Worm (Caenorhabditis elegans): ENCODE data around the gene eif-2A.

eif-2A gene

DNA sequence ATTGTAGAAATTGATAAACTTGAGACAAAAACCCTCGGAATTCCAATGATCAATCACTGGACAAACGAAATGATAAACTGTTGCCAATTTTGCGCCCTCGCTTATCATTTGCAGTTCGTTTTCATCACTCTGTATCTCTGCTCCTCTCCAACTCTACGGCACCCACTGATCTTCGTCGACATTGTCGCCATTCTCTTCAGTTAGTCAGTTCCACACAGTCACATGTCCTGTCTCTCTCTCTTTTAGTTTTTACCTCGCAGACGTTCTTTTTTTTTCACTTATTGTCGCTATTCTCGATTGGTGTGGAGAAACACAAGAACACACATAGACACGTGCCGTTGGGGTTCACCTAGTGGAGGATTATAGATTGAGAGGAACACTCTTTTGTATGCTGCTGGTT is 27.6 kb upstream of the eif-2A start:
- TF ChIP-seq nhr-43 (tag; optimal IDR thresholded peaks at IDR 0.05; ENCODE audit: poor library complexity, severe bottlenecking) (peak; percentile 84), snpc-4 (tag; optimal IDR thresholded peaks at IDR 0.05) (peak; percentile 15), ceh-82 (tag; optimal IDR thresholded peaks at IDR 0.05) (no peak), lsy-12 (tag; optimal IDR thresholded peaks at IDR 0.05) (peak; percentile 28), skn-1 (tag; optimal IDR thresholded peaks at IDR 0.05) (peak; percentile 46), elt-3 (tag; optimal IDR thresholded peaks at IDR 0.05) (peak in 1 of 3 experiments; percentile 58), hmg-11 (tag; optimal IDR thresholded peaks at IDR 0.05) (peak; percentile 7), nhr-25 (tag; optimal IDR thresholded peaks at IDR 0.05) (peak; percentile 86), lin-39 (tag; optimal IDR thresholded peaks at IDR 0.05) (no peak), egl-27 (tag; optimal IDR thresholded peaks at IDR 0.05) (peak; percentile 16), ztf-4 (tag; optimal IDR thresholded peaks at IDR 0.05) (no peak), nhr-237 (tag; optimal IDR thresholded peaks at IDR 0.05) (no peak), mdl-1 (tag; optimal IDR thresholded peaks at IDR 0.05) (peak; percentile 72), ama-1 (optimal IDR thresholded peaks at IDR 0.05) (peak; percentile 13), jun-1 (tag; optimal IDR thresholded peaks at IDR 0.05) (peak; percentile 74), aly-2 (tag; optimal IDR thresholded peaks at IDR 0.05) (no peak), pqm-1 (tag; optimal IDR thresholded peaks at IDR 0.05) (peak; percentile 83), pha-4 (tag; optimal IDR thresholded peaks at IDR 0.05) (peak; percentile 85), nhr-23 (tag; optimal IDR thresholded peaks at IDR 0.05) (peak; percentile 69), elt-2 (tag; optimal IDR thresholded peaks at IDR 0.05) (peak; percentile 94), nhr-67 (tag; optimal IDR thresholded peaks at IDR 0.05) (no peak), nfya-1 (tag; optimal IDR thresholded peaks at IDR 0.05; ENCODE audit: insufficient read depth) (peak; percentile 74)

ce11 chrII:10389776-10390175 is 26.8 kb upstream of the eif-2A start:
- TF ChIP-seq lin-39 (tag; optimal IDR thresholded peaks at IDR 0.05) (no peak), elt-2 (tag; optimal IDR thresholded peaks at IDR 0.05) (peak; percentile 89), elt-3 (tag; optimal IDR thresholded peaks at IDR 0.05) (no peak), zag-1 (tag; optimal IDR thresholded peaks at IDR 0.05) (no peak), nhr-25 (tag; optimal IDR thresholded peaks at IDR 0.05) (peak; percentile 56), pha-4 (tag; optimal IDR thresholded peaks at IDR 0.05) (peak; percentile 69), nhr-76 (tag; optimal IDR thresholded peaks at IDR 0.05) (peak; percentile 4), ztf-11 (tag; optimal IDR thresholded peaks at IDR 0.05) (no peak), nhr-12 (tag; optimal IDR thresholded peaks at IDR 0.05) (no peak), ceh-28 (tag; optimal IDR thresholded peaks at IDR 0.05) (no peak), fkh-10 (GFP tag; optimal IDR thresholded peaks at IDR 0.05) (no peak), mml-1 (tag; optimal IDR thresholded peaks at IDR 0.05) (peak; percentile 53), nhr-23 (tag; optimal IDR thresholded peaks at IDR 0.05) (peak; percentile 19), lin-15B (tag; optimal IDR thresholded peaks at IDR 0.05) (peak; percentile 14), ama-1 (optimal IDR thresholded peaks at IDR 0.05) (peak; percentile 75), jun-1 (tag; optimal IDR thresholded peaks at IDR 0.05) (peak; percentile 75), nhr-11 (tag; optimal IDR thresholded peaks at IDR 0.05) (no peak), egl-5 (tag; optimal IDR thresholded peaks at IDR 0.05) (no peak), nhr-43 (tag; optimal IDR thresholded peaks at IDR 0.05; ENCODE audit: poor library complexity, severe bottlenecking) (peak; percentile 60), tbx-2 (tag; optimal IDR thresholded peaks at IDR 0.05) (no peak), pqm-1 (tag; optimal IDR thresholded peaks at IDR 0.05) (peak; percentile 97), nhr-77 (tag; optimal IDR thresholded peaks at IDR 0.05) (no peak), nfya-1 (tag; optimal IDR thresholded peaks at IDR 0.05; ENCODE audit: insufficient read depth) (peak; percentile 62), skn-1 (tag; optimal IDR thresholded peaks at IDR 0.05) (no peak), fkh-2 (tag; optimal IDR thresholded peaks at IDR 0.05) (no peak)

DNA sequence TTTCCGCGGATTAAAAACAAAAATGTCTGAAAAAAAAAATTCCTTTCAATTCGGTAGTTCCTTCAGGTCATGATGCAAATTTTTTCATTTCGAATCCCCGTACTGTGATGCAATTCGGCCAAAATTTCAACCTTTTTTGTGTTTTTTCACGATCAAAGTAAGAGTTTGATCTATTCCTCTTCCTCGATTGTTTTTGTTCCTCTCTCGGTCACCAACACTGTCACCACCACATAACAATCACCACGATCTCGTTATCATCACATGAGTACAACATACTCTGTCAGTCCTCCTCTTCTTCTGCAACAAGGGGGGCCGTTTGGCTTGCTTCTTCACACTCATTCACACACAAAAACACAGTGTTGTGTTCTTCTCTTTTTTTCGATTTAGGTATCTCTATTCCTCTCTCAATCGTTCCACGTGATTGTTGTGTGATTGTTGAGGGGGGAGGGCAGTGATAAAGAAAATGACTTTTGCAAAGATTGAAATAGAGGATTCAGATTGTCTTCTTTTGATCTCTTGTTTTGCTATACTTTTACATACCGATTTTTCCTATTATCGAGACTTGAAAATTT is 26.3 kb upstream of the eif-2A start:
- TF ChIP-seq eor-1 (tag; optimal IDR thresholded peaks at IDR 0.05) (no peak), elt-2 (tag; optimal IDR thresholded peaks at IDR 0.05) (peak; percentile 44), nhr-25 (tag; optimal IDR thresholded peaks at IDR 0.05) (peak; percentile 71), pha-4 (tag; optimal IDR thresholded peaks at IDR 0.05) (peak; percentile 27), snpc-4 (tag; optimal IDR thresholded peaks at IDR 0.05) (no peak), lsy-12 (tag; optimal IDR thresholded peaks at IDR 0.05) (no peak), ama-1 (optimal IDR thresholded peaks at IDR 0.05) (peak; percentile 28), elt-1 (tag; optimal IDR thresholded peaks at IDR 0.05) (no peak), lin-39 (tag; optimal IDR thresholded peaks at IDR 0.05) (peak; percentile 38), unc-39 (tag; optimal IDR thresholded peaks at IDR 0.05) (no peak), nhr-76 (tag; optimal IDR thresholded peaks at IDR 0.05) (no peak), ZK546.5 (tag; optimal IDR thresholded peaks at IDR 0.05) (no peak), nhr-11 (tag; optimal IDR thresholded peaks at IDR 0.05) (peak; percentile 39), aly-2 (tag; optimal IDR thresholded peaks at IDR 0.05) (no peak), nhr-77 (tag; optimal IDR thresholded peaks at IDR 0.05) (no peak), unc-62 (GFP tag; optimal IDR thresholded peaks at IDR 0.05) (no peak), tbx-2 (tag; optimal IDR thresholded peaks at IDR 0.05) (peak; percentile 18), sea-2 (GFP tag; optimal IDR thresholded peaks at IDR 0.05) (no peak), R02D3.7 (tag; optimal IDR thresholded peaks at IDR 0.05) (no peak), ceh-82 (tag; optimal IDR thresholded peaks at IDR 0.05) (no peak), mml-1 (tag; optimal IDR thresholded peaks at IDR 0.05) (peak; percentile 28), ceh-28 (tag; optimal IDR thresholded peaks at IDR 0.05) (no peak), nhr-28 (tag; optimal IDR thresholded peaks at IDR 0.05) (no peak), mdl-1 (tag; optimal IDR thresholded peaks at IDR 0.05) (peak; percentile 4), nfya-1 (tag; optimal IDR thresholded peaks at IDR 0.05; ENCODE audit: insufficient read depth) (peak; percentile 56), ceh-16 (tag; optimal IDR thresholded peaks at IDR 0.05) (no peak), fkh-2 (tag; optimal IDR thresholded peaks at IDR 0.05) (no peak), jun-1 (tag; optimal IDR thresholded peaks at IDR 0.05) (peak; percentile 58), ztf-11 (tag; optimal IDR thresholded peaks at IDR 0.05) (no peak), pqm-1 (tag; optimal IDR thresholded peaks at IDR 0.05) (peak; percentile 61), fos-1 (tag; optimal IDR thresholded peaks at IDR 0.05) (no peak), skn-1 (tag; optimal IDR thresholded peaks at IDR 0.05) (no peak), nhr-23 (tag; optimal IDR thresholded peaks at IDR 0.05) (peak; percentile 78)
